Worm (Caenorhabditis elegans) whole organism, young adult: ENCODE measurements around the gene srw-72.

Experiments
- ZK185.1 ChIP-seq: sonication (generic microtip); optimal IDR thresholded peaks from 2 replicates; lab custom pipeline; 2016; ENCODE audit warnings: mild to moderate bottlenecking, missing genetic modification characterization, missing compliant biosample characterization; ENCODE audit not compliant: poor library complexity, severe bottlenecking
- nhr-80 ChIP-seq: sonication (generic microtip); optimal IDR thresholded peaks from 2 replicates; lab custom pipeline; 2016; ENCODE audit warnings: missing genetic modification characterization, missing compliant biosample characterization
- unc-62 ChIP-seq: fragments of 150-350 bp; optimal IDR thresholded peaks from 2 replicates; lab custom pipeline; 2014; ENCODE audit warnings: missing biosample characterization, missing genetic modification reagents, missing genetic modification characterization

- TF ChIP-seq unc-62 (no peak), nhr-80 (tag; lab: Kevin White, UChicago) (no peak), ZK185.1 (tag; lab: Kevin White, UChicago) (no peak)
Observed at ce11 chrV:17430066-17430465, 36.8 kb upstream of the srw-72 start, which contains the start of gene T27C5.10.
